Fruit fly (Drosophila melanogaster) whole organism, embryonic: ENCODE data around the gene Pnn.

ENCODE experiments used
- ATbp ChIP-seq: fragments of 200-800 bp; sonication (Bioruptor generic); optimal IDR thresholded peaks from 2 replicates; lab custom pipeline; 2017; ENCODE audit warnings: missing biosample characterization, mild to moderate bottlenecking, missing genetic modification characterization, missing genetic modification reagents
- Abd-B ChIP-seq: fragments of 200-800 bp; sonication (Bioruptor generic); optimal IDR thresholded peaks from 2 replicates; lab custom pipeline; 2018; ENCODE audit warnings: missing biosample characterization, mild to moderate bottlenecking, missing genetic modification characterization, moderate library complexity
- Aef1 ChIP-seq: fragments of 200-800 bp; sonication (Bioruptor generic); IDR thresholded peaks from 3 replicates; pipeline ENCODE4 v1.3.6; 2022; ENCODE audit warnings: missing biosample characterization, missing genetic modification characterization
- Asciz ChIP-seq: fragments of 200-800 bp; sonication (Bioruptor generic); optimal IDR thresholded peaks from 2 replicates; lab custom pipeline; 2017; ENCODE audit warnings: missing biosample characterization, mild to moderate bottlenecking, missing genetic modification characterization, missing genetic modification reagents
- CG10209 ChIP-seq: fragments of 200-800 bp; sonication (Bioruptor generic); optimal IDR thresholded peaks from 3 replicates; lab custom pipeline; 2017; ENCODE audit warnings: missing biosample characterization, mild to moderate bottlenecking, missing genetic modification characterization, missing genetic modification reagents
- CG1024 ChIP-seq: fragments of 200-800 bp; sonication (Bioruptor generic); IDR thresholded peaks from 2 replicates; pipeline ENCODE4 v1.3.6; 2022; ENCODE audit warnings: missing biosample characterization, missing genetic modification characterization
- CG11247 ChIP-seq: fragments of 200-800 bp; sonication (Bioruptor generic); IDR thresholded peaks from 2 replicates; pipeline ENCODE4 v1.3.6; 2022; ENCODE audit warnings: missing biosample characterization, missing genetic modification characterization
- CG12236 ChIP-seq: fragments of 200-800 bp; sonication (Bioruptor generic); optimal IDR thresholded peaks from 2 replicates; lab custom pipeline; 2016; ENCODE audit warnings: missing biosample characterization, missing genetic modification characterization
- CG12299 ChIP-seq: fragments of 200-800 bp; sonication (Bioruptor generic); optimal IDR thresholded peaks from 2 replicates; lab custom pipeline; 2018; ENCODE audit warnings: missing biosample characterization, mild to moderate bottlenecking, missing genetic modification characterization
- CG13287 ChIP-seq: fragments of 200-800 bp; sonication (Bioruptor generic); IDR thresholded peaks from 2 replicates; pipeline ENCODE4 v1.3.6; 2022; ENCODE audit warnings: missing biosample characterization, missing genetic modification characterization; ENCODE audit not compliant: partially characterized antibody
- CG13894 ChIP-seq: fragments of 200-800 bp; sonication (Bioruptor generic); optimal IDR thresholded peaks from 3 replicates; lab custom pipeline; 2018; ENCODE audit warnings: missing biosample characterization, mild to moderate bottlenecking, missing genetic modification characterization, moderate library complexity
- CG14667 ChIP-seq: fragments of 200-800 bp; sonication (Bioruptor generic); IDR thresholded peaks from 2 replicates; pipeline ENCODE4 v1.3.6; 2022; ENCODE audit warnings: missing biosample characterization, missing genetic modification characterization
- CG17328 ChIP-seq: fragments of 200-800 bp; sonication (Bioruptor generic); IDR thresholded peaks from 2 replicates; pipeline ENCODE4 v1.3.6; 2022; ENCODE audit warnings: missing biosample characterization, missing genetic modification characterization
- CG18262 ChIP-seq: fragments of 200-800 bp; optimal IDR thresholded peaks from 3 replicates; lab custom pipeline; 2019; ENCODE audit warnings: missing biosample characterization, mild to moderate bottlenecking, missing genetic modification characterization, moderate library complexity
- CG4282 ChIP-seq: fragments of 200-800 bp; sonication (Bioruptor generic); optimal IDR thresholded peaks from 2 replicates; lab custom pipeline; 2016; ENCODE audit warnings: missing biosample characterization, missing genetic modification characterization
- CG4820 ChIP-seq: fragments of 200-800 bp; sonication (Bioruptor generic); optimal IDR thresholded peaks from 3 replicates; lab custom pipeline; 2016; ENCODE audit warnings: missing biosample characterization, missing genetic modification characterization
- CG6683 ChIP-seq: fragments of 200-800 bp; sonication (Bioruptor generic); optimal IDR thresholded peaks from 2 replicates; lab custom pipeline; 2017; ENCODE audit warnings: missing biosample characterization, mild to moderate bottlenecking, missing genetic modification characterization, missing genetic modification reagents
- CG6689 ChIP-seq: fragments of 200-800 bp; sonication (Bioruptor generic); IDR thresholded peaks from 2 replicates; pipeline ENCODE4 v1.3.6; 2022; ENCODE audit warnings: missing biosample characterization, missing genetic modification characterization
- CG8089 ChIP-seq: fragments of 200-800 bp; sonication (Bioruptor generic); optimal IDR thresholded peaks from 3 replicates; lab custom pipeline; 2016; ENCODE audit warnings: missing biosample characterization, missing genetic modification characterization
- CG8944 ChIP-seq: fragments of 200-800 bp; sonication (Bioruptor generic); optimal IDR thresholded peaks from 3 replicates; lab custom pipeline; 2016; ENCODE audit warnings: missing biosample characterization, missing genetic modification characterization
- D19A ChIP-seq: fragments of 200-800 bp; optimal IDR thresholded peaks from 3 replicates; lab custom pipeline; 2019; ENCODE audit warnings: missing biosample characterization, mild to moderate bottlenecking, missing genetic modification characterization, moderate library complexity
- Dek ChIP-seq: fragments of 200-800 bp; sonication (Bioruptor generic); optimal IDR thresholded peaks from 3 replicates; lab custom pipeline; 2019; ENCODE audit warnings: missing biosample characterization, mild to moderate bottlenecking, missing genetic modification characterization, moderate library complexity
- Dll ChIP-seq: fragments of 200-800 bp; sonication (Bioruptor generic); IDR thresholded peaks from 4 replicates; pipeline ENCODE4 v1.3.6; 2022; ENCODE audit warnings: missing biosample characterization, missing genetic modification characterization; ENCODE audit not compliant: partially characterized antibody
- Fer1 ChIP-seq: fragments of 200-800 bp; sonication (Bioruptor generic); optimal IDR thresholded peaks from 2 replicates; lab custom pipeline; 2017; ENCODE audit warnings: missing biosample characterization, mild to moderate bottlenecking, missing genetic modification characterization
- HLH4C ChIP-seq: fragments of 200-800 bp; sonication (Bioruptor generic); IDR thresholded peaks from 3 replicates; pipeline ENCODE4 v1.3.6; 2022; ENCODE audit warnings: missing biosample characterization, missing genetic modification characterization; ENCODE audit not compliant: partially characterized antibody
- Hr78 ChIP-seq, 2 experiments: fragments of 200-800 bp in 1 of 2; fragments of >200 bp in 1 of 2; sonication (Bioruptor generic) in 1 of 2; optimal IDR thresholded peaks; 2 replicates each; lab custom pipeline; 2017 to 2019; ENCODE audit warnings: missing biosample characterization in 2 of 2, missing genetic modification characterization in 2 of 2, mild to moderate bottlenecking in 1 of 2, moderate library complexity in 1 of 2
- MTF-1 ChIP-seq: fragments of 200-800 bp; sonication (Bioruptor generic); optimal IDR thresholded peaks from 2 replicates; lab custom pipeline; 2018; ENCODE audit warnings: missing biosample characterization, mild to moderate bottlenecking, missing genetic modification characterization, borderline replicate concordance
- NfI ChIP-seq: fragments of 200-800 bp; sonication (Bioruptor generic); optimal IDR thresholded peaks from 3 replicates; lab custom pipeline; 2018; ENCODE audit warnings: missing biosample characterization, mild to moderate bottlenecking, missing genetic modification characterization, moderate library complexity
- Pdp1 ChIP-seq, 2 experiments: fragments of 200-800 bp; sonication (Bioruptor generic); optimal IDR thresholded peaks; 3 replicates each; lab custom pipeline; 2016; ENCODE audit warnings: missing biosample characterization in 2 of 2, missing genetic modification characterization in 2 of 2, mild to moderate bottlenecking in 1 of 2, moderate library complexity in 1 of 2
- Scr ChIP-seq: fragments of 200-800 bp; sonication (Bioruptor generic); IDR thresholded peaks from 2 replicates; pipeline ENCODE4 v1.3.6; 2022; ENCODE audit warnings: missing biosample characterization, missing genetic modification characterization; ENCODE audit not compliant: partially characterized antibody
- Side ChIP-seq: fragments of 200-800 bp; sonication (Bioruptor generic); optimal IDR thresholded peaks from 2 replicates; lab custom pipeline; 2016; ENCODE audit warnings: missing biosample characterization, missing genetic modification characterization
- abd-A ChIP-seq: fragments of 200-800 bp; sonication (Bioruptor generic); optimal IDR thresholded peaks from 3 replicates; lab custom pipeline; 2019; ENCODE audit warnings: missing biosample characterization, mild to moderate bottlenecking, missing genetic modification characterization, moderate library complexity
- bsh ChIP-seq, 2 experiments: fragments of 200-800 bp; sonication (Bioruptor generic); optimal IDR thresholded peaks; 2 replicates each; lab custom pipeline; 2017 to 2018; ENCODE audit warnings: mild to moderate bottlenecking in 2 of 2, missing biosample characterization in 2 of 2, missing genetic modification characterization in 2 of 2, moderate library complexity in 1 of 2
- ci ChIP-seq: fragments of 200-800 bp; sonication (Bioruptor generic); IDR thresholded peaks from 3 replicates; pipeline ENCODE4 v1.3.6; 2022; ENCODE audit warnings: missing biosample characterization, missing genetic modification characterization
- croc ChIP-seq: fragments of 200-800 bp; sonication (Bioruptor generic); conservative IDR thresholded peaks from 3 replicates; pipeline ENCODE4 v1.3.6; 2022; ENCODE audit warnings: missing biosample characterization, missing genetic modification characterization
- dimm ChIP-seq: fragments of 200-800 bp; sonication (Bioruptor generic); IDR thresholded peaks from 2 replicates; pipeline ENCODE4 v1.3.6; 2022; ENCODE audit warnings: missing biosample characterization, missing genetic modification characterization
- disco-r ChIP-seq: fragments of 200-800 bp; sonication (Bioruptor generic); optimal IDR thresholded peaks from 2 replicates; lab custom pipeline; 2016; ENCODE audit warnings: missing biosample characterization, missing genetic modification characterization
- dysf ChIP-seq: fragments of 200-800 bp; sonication (Bioruptor generic); IDR thresholded peaks from 3 replicates; pipeline ENCODE4 v1.3.6; 2022; ENCODE audit warnings: missing biosample characterization, missing genetic modification characterization
- emc ChIP-seq: fragments of 200-800 bp; sonication (Bioruptor generic); optimal IDR thresholded peaks from 2 replicates; lab custom pipeline; 2016; ENCODE audit warnings: missing biosample characterization, missing genetic modification characterization
- fu2 ChIP-seq: fragments of 200-800 bp; sonication (Bioruptor generic); optimal IDR thresholded peaks from 2 replicates; lab custom pipeline; 2016; ENCODE audit warnings: missing biosample characterization, missing genetic modification characterization
- gcm2 ChIP-seq: fragments of 200-800 bp; sonication (Bioruptor generic); optimal IDR thresholded peaks from 2 replicates; lab custom pipeline; 2016; ENCODE audit warnings: missing biosample characterization, missing genetic modification characterization
- gem ChIP-seq: fragments of 200-800 bp; sonication (Bioruptor generic); optimal IDR thresholded peaks from 2 replicates; lab custom pipeline; 2019; ENCODE audit warnings: missing biosample characterization, mild to moderate bottlenecking, missing genetic modification characterization, moderate library complexity
- grau ChIP-seq: fragments of 200-800 bp; optimal IDR thresholded peaks from 3 replicates; lab custom pipeline; 2019; ENCODE audit warnings: missing biosample characterization, mild to moderate bottlenecking, missing genetic modification characterization, moderate library complexity
- hb ChIP-seq: fragments of 200-800 bp; sonication (Bioruptor generic); IDR thresholded peaks from 3 replicates; pipeline ENCODE4 v1.3.6; 2022; ENCODE audit warnings: missing biosample characterization, missing genetic modification characterization; ENCODE audit not compliant: partially characterized antibody
- inv ChIP-seq: fragments of 200-800 bp; sonication (Bioruptor generic); IDR thresholded peaks from 2 replicates; pipeline ENCODE4 v1.3.6; 2022; ENCODE audit warnings: missing biosample characterization, missing genetic modification characterization; ENCODE audit not compliant: partially characterized antibody
- kay ChIP-seq: fragments of 200-800 bp; sonication (Bioruptor generic); optimal IDR thresholded peaks from 2 replicates; lab custom pipeline; 2016; ENCODE audit warnings: missing biosample characterization, missing genetic modification characterization
- lab ChIP-seq: fragments of 200-800 bp; sonication (Bioruptor generic); optimal IDR thresholded peaks from 3 replicates; lab custom pipeline; 2017; ENCODE audit warnings: missing biosample characterization, missing genetic modification characterization, mild to moderate bottlenecking, moderate library complexity, missing genetic modification reagents
- row ChIP-seq: fragments of 200-800 bp; sonication (Bioruptor generic); IDR thresholded peaks from 3 replicates; pipeline ENCODE4 v1.3.6; 2022; ENCODE audit warnings: missing biosample characterization, missing genetic modification characterization
- sisA ChIP-seq: fragments of 200-800 bp; sonication (Bioruptor generic); IDR thresholded peaks from 2 replicates; pipeline ENCODE4 v1.3.6; 2022; ENCODE audit warnings: missing biosample characterization, missing genetic modification characterization

Gene Pnn

DNA sequence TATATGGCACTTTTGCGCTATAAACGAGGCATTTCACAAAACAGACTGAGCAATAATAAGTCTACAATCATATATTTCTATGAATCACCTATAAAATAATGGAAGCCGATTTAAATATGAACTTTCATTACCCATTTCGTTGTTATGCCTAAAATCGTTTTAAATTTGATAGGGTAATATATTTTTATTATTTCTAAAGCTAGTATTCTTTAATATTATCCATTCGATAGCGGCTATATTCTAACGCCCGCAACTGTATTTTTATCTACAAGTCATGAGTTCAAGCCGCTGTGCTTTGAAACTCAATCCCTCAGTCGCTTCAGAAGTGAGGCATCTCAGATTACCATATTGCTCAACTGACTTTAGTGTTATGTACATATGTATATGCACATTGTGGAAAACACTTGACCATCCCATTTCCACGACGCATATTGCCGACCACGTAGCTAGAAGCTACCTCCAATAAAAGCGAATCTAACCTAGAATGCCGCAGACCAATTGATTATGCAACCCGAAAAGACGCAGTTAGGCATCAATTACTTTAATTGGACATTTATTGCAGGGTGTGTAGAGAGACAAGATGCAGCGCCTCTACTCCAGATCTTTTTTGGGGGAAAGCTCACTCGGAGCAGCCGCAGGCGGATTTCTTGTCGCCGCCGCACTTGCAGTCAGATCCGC lies 42.7 kb downstream of the Pnn start (continued):
- TF ChIP-seq CG10209 (GFP tag; lab: Kevin White, UChicago) (no peak), CG13894 (tag; lab: Kevin White, UChicago) (no peak), bsh (GFP tag; optimal IDR thresholded peaks at IDR 0.05; lab: Kevin White, UChicago) (peak in 1 of 2 experiments; percentile 33), croc (GFP tag; lab: Robert Waterston, UW) (no peak), gem (peak; percentile 73), Asciz (GFP tag; lab: Kevin White, UChicago) (no peak), NfI (no peak), Scr (no peak), Dek (tag; lab: Kevin White, UChicago) (peak; percentile 9), kay (GFP tag; lab: Kevin White, UChicago) (no peak), disco-r (GFP tag; lab: Kevin White, UChicago) (no peak), row (GFP tag; lab: Robert Waterston, UW) (peak; percentile 41; the same call in 1 of the 3 replicates), CG17328 (no peak), CG1024 (GFP tag; lab: Robert Waterston, UW) (no peak), CG4820 (GFP tag; lab: Kevin White, UChicago) (no peak), CG18262 (tag; lab: Kevin White, UChicago) (peak; percentile 27), CG12299 (no peak), dysf (GFP tag; lab: Robert Waterston, UW) (no peak), sisA (no peak), Dll (GFP tag; lab: Robert Waterston, UW) (no peak), CG8089 (GFP tag; lab: Kevin White, UChicago) (no peak), MTF-1 (GFP tag; lab: Kevin White, UChicago) (peak; percentile 49), emc (no peak), Fer1 (peak; percentile 2), HLH4C (GFP tag; lab: Robert Waterston, UW) (no peak), dimm (GFP tag; lab: Robert Waterston, UW) (no peak), Side (no peak), abd-A (no peak), Pdp1 (GFP tag; optimal IDR thresholded peaks at IDR 0.05; lab: Kevin White, UChicago) (peak in 1 of 2 experiments; percentile 95), fu2 (GFP tag; lab: Kevin White, UChicago) (no peak), CG6689 (no peak), Aef1 (GFP tag; lab: Robert Waterston, UW) (no peak), CG4282 (GFP tag; lab: Kevin White, UChicago) (no peak), CG6683 (GFP tag; lab: Kevin White, UChicago) (no peak), D19A (tag; lab: Kevin White, UChicago) (peak; percentile 1), CG13287 (GFP tag; lab: Robert Waterston, UW) (no peak), Hr78 (GFP tag; optimal IDR thresholded peaks at IDR 0.05; lab: Kevin White, UChicago) (peak in 1 of 2 experiments; percentile 52), CG8944 (GFP tag; lab: Kevin White, UChicago) (no peak), CG12236 (GFP tag; lab: Kevin White, UChicago) (no peak), hb (GFP tag; lab: Robert Waterston, UW) (no peak), CG11247 (GFP tag; lab: Robert Waterston, UW) (no peak), ci (no peak), lab (GFP tag; lab: Kevin White, UChicago) (no peak), inv (GFP tag; lab: Robert Waterston, UW) (no peak), ATbp (peak; percentile 29), gcm2 (GFP tag; lab: Kevin White, UChicago) (no peak), grau (peak; percentile 15), Abd-B (GFP tag; lab: Kevin White, UChicago) (no peak), CG14667 (GFP tag; lab: Robert Waterston, UW) (no peak)
